Fruit fly (Drosophila melanogaster): ENCODE measurements around the gene borr.

- TF ChIP-seq Snoo (tag; optimal IDR thresholded peaks at IDR 0.05) (no peak), gl (tag; optimal IDR thresholded peaks at IDR 0.05) (no peak), EcR (GFP tag; optimal IDR thresholded peaks at IDR 0.05) (no peak), rn (GFP tag; IDR thresholded peaks at IDR 0.05) (no peak)
These were observed 19.2 kb upstream of the borr start for dm6 chr2L:9272107-9272506.

All from whole organism, pupa.